Fruit fly (Drosophila melanogaster) whole organism, prepupa: ENCODE measurements around the gene CG44532.

Experiments used
- CG10669 ChIP-seq: fragments of 200-800 bp; sonication (Bioruptor generic); optimal IDR thresholded peaks from 3 replicates; lab custom pipeline; 2018; ENCODE audit warnings: missing biosample characterization, mild to moderate bottlenecking, missing genetic modification characterization, moderate library complexity
- CG11294 ChIP-seq: fragments of 200-800 bp; sonication (Bioruptor generic); IDR thresholded peaks from 2 replicates; pipeline ENCODE4 v1.3.6; 2022; ENCODE audit warnings: missing biosample characterization, missing genetic modification characterization
- CG1621 ChIP-seq: fragments of 200-800 bp; sonication (Bioruptor generic); optimal IDR thresholded peaks from 3 replicates; lab custom pipeline; 2018; ENCODE audit warnings: missing biosample characterization, mild to moderate bottlenecking, missing genetic modification characterization
- CG16779 ChIP-seq: fragments of 200-800 bp; sonication (Bioruptor generic); optimal IDR thresholded peaks from 3 replicates; lab custom pipeline; 2017; ENCODE audit warnings: missing biosample characterization, mild to moderate bottlenecking, missing genetic modification characterization
- CG3032 ChIP-seq: fragments of 200-800 bp; optimal IDR thresholded peaks from 2 replicates; lab custom pipeline; 2019; ENCODE audit warnings: missing biosample characterization, mild to moderate bottlenecking, missing genetic modification characterization, moderate library complexity
- CG32006 ChIP-seq: fragments of 200-800 bp; sonication (Bioruptor generic); optimal IDR thresholded peaks from 3 replicates; lab custom pipeline; 2017; ENCODE audit warnings: missing biosample characterization, mild to moderate bottlenecking, missing genetic modification characterization
- CG34406 ChIP-seq: fragments of 200-800 bp; sonication (Bioruptor generic); optimal IDR thresholded peaks from 3 replicates; lab custom pipeline; 2016; ENCODE audit warnings: missing biosample characterization, missing genetic modification characterization
- CG3919 ChIP-seq: fragments of 200-800 bp; sonication (Bioruptor generic); optimal IDR thresholded peaks from 3 replicates; lab custom pipeline; 2016; ENCODE audit warnings: missing biosample characterization, missing genetic modification characterization
- CG6163 ChIP-seq: fragments of 200-800 bp; sonication (Bioruptor generic); IDR thresholded peaks from 3 replicates; pipeline ENCODE4 v1.3.6; 2022; ENCODE audit warnings: missing biosample characterization, missing genetic modification characterization
- CG6276 ChIP-seq: fragments of 200-800 bp; sonication (Bioruptor generic); optimal IDR thresholded peaks from 2 replicates; lab custom pipeline; 2017; ENCODE audit warnings: missing biosample characterization, mild to moderate bottlenecking, missing genetic modification characterization
- CG6792 ChIP-seq: fragments of 200-800 bp; sonication (Bioruptor generic); optimal IDR thresholded peaks from 3 replicates; lab custom pipeline; 2016; ENCODE audit warnings: missing biosample characterization, missing genetic modification characterization
- CG6808 ChIP-seq: fragments of 200-800 bp; sonication (Bioruptor generic); optimal IDR thresholded peaks from 3 replicates; lab custom pipeline; 2017; ENCODE audit warnings: missing biosample characterization, missing genetic modification characterization, mild to moderate bottlenecking, moderate library complexity, missing genetic modification reagents
- CG6854 ChIP-seq: fragments of 200-800 bp; sonication (Bioruptor generic); optimal IDR thresholded peaks from 2 replicates; lab custom pipeline; 2017; ENCODE audit warnings: missing biosample characterization, mild to moderate bottlenecking, missing genetic modification characterization
- CG7368 ChIP-seq: fragments of 200-800 bp; sonication (Bioruptor generic); optimal IDR thresholded peaks from 3 replicates; lab custom pipeline; 2016; ENCODE audit warnings: missing biosample characterization, missing genetic modification characterization
- CG8119 ChIP-seq: fragments of 200-800 bp; sonication (Bioruptor generic); IDR thresholded peaks from 3 replicates; pipeline ENCODE4 v1.3.6; 2022; ENCODE audit warnings: missing biosample characterization, missing genetic modification characterization
- CG9139 ChIP-seq: fragments of 200-800 bp; sonication (Bioruptor generic); optimal IDR thresholded peaks from 3 replicates; lab custom pipeline; 2017; ENCODE audit warnings: missing biosample characterization, mild to moderate bottlenecking, missing genetic modification characterization
- Eip75B ChIP-seq: fragments of 200-800 bp; sonication (Bioruptor generic); optimal IDR thresholded peaks from 3 replicates; lab custom pipeline; 2016; ENCODE audit warnings: missing biosample characterization, missing genetic modification characterization
- Eip78C ChIP-seq: fragments of 200-800 bp; sonication (Bioruptor generic); peaks from one replicate; lab custom pipeline; 2016; ENCODE audit warnings: missing biosample characterization, missing genetic modification characterization
- Eip93F ChIP-seq: fragments of 200-800 bp; sonication (Bioruptor generic); optimal IDR thresholded peaks from 2 replicates; lab custom pipeline; 2016; ENCODE audit warnings: missing biosample characterization, mild to moderate bottlenecking, missing genetic modification characterization
- Ets21C ChIP-seq: fragments of 200-800 bp; sonication (Bioruptor generic); optimal IDR thresholded peaks from 3 replicates; lab custom pipeline; 2016; ENCODE audit warnings: missing biosample characterization, missing genetic modification characterization
- Ets96B ChIP-seq: fragments of 200-800 bp; optimal IDR thresholded peaks from 2 replicates; lab custom pipeline; 2019; ENCODE audit warnings: missing biosample characterization, mild to moderate bottlenecking, missing genetic modification characterization, moderate library complexity
- Hr39 ChIP-seq: fragments of 200-800 bp; sonication (Bioruptor generic); optimal IDR thresholded peaks from 2 replicates; lab custom pipeline; 2016; ENCODE audit warnings: missing biosample characterization, missing genetic modification characterization
- Hr4 ChIP-seq: fragments of 200-800 bp; sonication (Bioruptor generic); optimal IDR thresholded peaks from 3 replicates; lab custom pipeline; 2016; ENCODE audit warnings: missing biosample characterization, missing genetic modification characterization
- Smox ChIP-seq: fragments of 200-800 bp; sonication (Bioruptor generic); optimal IDR thresholded peaks from 3 replicates; lab custom pipeline; 2016; ENCODE audit warnings: missing biosample characterization, missing genetic modification characterization
- Sox102F ChIP-seq: fragments of 200-800 bp; sonication (Bioruptor generic); optimal IDR thresholded peaks from 2 replicates; lab custom pipeline; 2016; ENCODE audit warnings: missing biosample characterization, mild to moderate bottlenecking, missing genetic modification characterization
- Sox14 ChIP-seq: fragments of 200-800 bp; sonication (Bioruptor generic); optimal IDR thresholded peaks from 3 replicates; lab custom pipeline; 2016; ENCODE audit warnings: missing biosample characterization, missing genetic modification characterization
- achi ChIP-seq: fragments of 200-800 bp; sonication (Bioruptor generic); optimal IDR thresholded peaks from 3 replicates; lab custom pipeline; 2016; ENCODE audit warnings: missing biosample characterization, missing genetic modification characterization
- cyc ChIP-seq: fragments of 200-800 bp; sonication (Bioruptor generic); optimal IDR thresholded peaks from 3 replicates; lab custom pipeline; 2016; ENCODE audit warnings: missing biosample characterization, missing genetic modification characterization
- dac ChIP-seq: fragments of 200-800 bp; sonication (Bioruptor generic); optimal IDR thresholded peaks from 2 replicates; lab custom pipeline; 2017; ENCODE audit warnings: missing biosample characterization, mild to moderate bottlenecking, missing genetic modification characterization
- dsx ChIP-seq: fragments of 200-800 bp; optimal IDR thresholded peaks from 3 replicates; lab custom pipeline; 2019; ENCODE audit warnings: missing biosample characterization, mild to moderate bottlenecking, missing genetic modification characterization, moderate library complexity; ENCODE audit not compliant: poor library complexity, severe bottlenecking
- eg ChIP-seq: fragments of 200-800 bp; sonication (Bioruptor generic); IDR thresholded peaks from 3 replicates; pipeline ENCODE4 v1.3.6; 2022; ENCODE audit warnings: missing biosample characterization, missing genetic modification characterization
- esn ChIP-seq: fragments of 200-800 bp; sonication (Bioruptor generic); optimal IDR thresholded peaks from 2 replicates; lab custom pipeline; 2016; ENCODE audit warnings: missing biosample characterization, mild to moderate bottlenecking, missing genetic modification characterization, moderate library complexity
- fd59A ChIP-seq: fragments of 200-800 bp; sonication (Bioruptor generic); optimal IDR thresholded peaks from 2 replicates; lab custom pipeline; 2017; ENCODE audit warnings: missing biosample characterization, mild to moderate bottlenecking, missing genetic modification characterization, missing genetic modification reagents
- fkh ChIP-seq: fragments of 200-800 bp; sonication (Bioruptor generic); optimal IDR thresholded peaks from 3 replicates; lab custom pipeline; 2017; ENCODE audit warnings: missing biosample characterization, mild to moderate bottlenecking, missing genetic modification characterization, moderate library complexity
- lz ChIP-seq: fragments of 200-800 bp; sonication (Bioruptor generic); optimal IDR thresholded peaks from 3 replicates; lab custom pipeline; 2016; ENCODE audit warnings: missing biosample characterization, missing genetic modification characterization
- net ChIP-seq: fragments of 200-800 bp; sonication (Bioruptor generic); optimal IDR thresholded peaks from 3 replicates; lab custom pipeline; 2016; ENCODE audit warnings: missing biosample characterization, missing genetic modification characterization
- pdm3 ChIP-seq: fragments of 200-800 bp; sonication (Bioruptor generic); optimal IDR thresholded peaks from 3 replicates; lab custom pipeline; 2016; ENCODE audit warnings: missing biosample characterization, missing genetic modification characterization
- ss ChIP-seq, 2 experiments: fragments of 200-800 bp; sonication (Bioruptor generic); optimal IDR thresholded peaks; 2 replicates in 1 of 2; 3 replicates in 1 of 2; lab custom pipeline; 2017 to 2018; ENCODE audit warnings: mild to moderate bottlenecking in 2 of 2, missing biosample characterization in 2 of 2, missing genetic modification characterization in 2 of 2, moderate library complexity in 1 of 2
- svp ChIP-seq: fragments of 200-800 bp; sonication (Bioruptor generic); peaks from one replicate; lab custom pipeline; 2016; ENCODE audit warnings: missing biosample characterization, missing genetic modification characterization
- topi ChIP-seq: fragments of 200-800 bp; sonication (Bioruptor generic); optimal IDR thresholded peaks from 3 replicates; lab custom pipeline; 2016; ENCODE audit warnings: missing biosample characterization, missing genetic modification characterization
- vri ChIP-seq: fragments of 200-800 bp; sonication (Bioruptor generic); optimal IDR thresholded peaks from 3 replicates; lab custom pipeline; 2016; ENCODE audit warnings: missing biosample characterization, mild to moderate bottlenecking, missing genetic modification characterization

The CG44532 gene

DNA sequence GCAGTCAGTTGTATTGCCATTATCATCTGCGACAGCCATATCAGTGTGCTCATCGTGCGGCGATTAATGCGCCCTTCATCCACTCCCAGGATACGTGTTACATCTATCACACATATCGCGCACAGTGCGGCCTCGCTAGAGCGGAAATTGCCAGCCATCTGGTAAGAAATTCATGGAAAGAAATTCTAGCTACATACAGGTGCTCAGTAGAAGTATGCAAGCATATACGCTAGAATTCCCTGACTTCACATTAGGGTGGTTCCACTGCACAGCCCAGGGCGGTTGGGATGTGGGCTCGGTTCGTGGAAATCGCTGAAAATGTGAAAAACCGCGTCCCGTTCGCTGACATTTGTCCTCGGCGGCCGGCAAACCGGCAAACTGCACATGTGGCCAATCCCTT, 20.7 kb upstream of the CG44532 start (continued):
- peak; percentile 85 for TF ChIP-seq CG6808 (GFP tag; lab: Kevin White, UChicago)
- peak; percentile 77 for TF ChIP-seq CG3032 (tag; lab: Kevin White, UChicago)
- no peak for TF ChIP-seq fkh (GFP tag; lab: Kevin White, UChicago)
- peak; percentile 82 for TF ChIP-seq CG3919 (GFP tag; lab: Kevin White, UChicago)
- no peak for TF ChIP-seq CG6276 (GFP tag; lab: Kevin White, UChicago)
- TF ChIP-seq Sox102F (GFP tag; lab: Kevin White, UChicago) = peak; percentile 59
- TF ChIP-seq CG16779 (tag; lab: Kevin White, UChicago) = no peak
- TF ChIP-seq Eip75B (GFP tag; lab: Kevin White, UChicago) = peak; percentile 75
- TF ChIP-seq CG34406 = peak; percentile 50
- peak; percentile 73 for TF ChIP-seq Hr39 (GFP tag; lab: Kevin White, UChicago)
- peak; percentile 80 for TF ChIP-seq CG7368 (GFP tag; lab: Kevin White, UChicago)
- peak; percentile 73 for TF ChIP-seq cyc (GFP tag; lab: Kevin White, UChicago)
- peak; percentile 56 for TF ChIP-seq Ets21C (GFP tag; lab: Kevin White, UChicago)
- TF ChIP-seq dsx (GFP tag; lab: Kevin White, UChicago) = peak; percentile 75

DNA sequence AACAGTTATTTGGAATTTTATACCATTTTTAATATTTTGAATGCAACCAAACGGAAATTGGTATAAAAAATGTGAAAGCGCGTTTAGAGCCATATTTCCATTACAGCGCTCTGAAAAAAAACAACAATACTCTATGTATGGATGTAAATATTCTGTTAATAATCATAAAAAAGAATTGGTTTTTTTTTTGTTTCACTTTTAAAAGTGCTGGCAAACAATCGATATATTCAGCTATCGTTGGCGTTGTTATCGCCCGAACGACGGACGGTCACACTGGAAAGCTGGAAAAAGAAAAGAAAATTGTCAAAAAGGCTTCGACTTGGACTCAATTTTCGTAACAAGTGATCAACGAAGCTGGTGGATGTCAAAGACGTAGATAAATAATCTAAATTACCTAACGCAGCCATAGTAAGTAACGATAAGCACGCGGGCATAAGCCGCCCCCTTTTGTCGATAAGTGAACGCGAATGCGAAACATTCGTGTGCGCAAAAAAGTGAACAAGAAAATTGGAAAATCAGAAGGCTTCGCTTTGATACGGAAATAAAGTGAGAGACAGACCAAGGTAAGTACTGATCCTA, 19.6 kb upstream of the CG44532 start, which contains the start of gene CG7065:
CG7065 (plus strand) TSS at position 270 of the 579 bp plus-strand sequence.
- TF ChIP-seq topi (GFP tag; lab: Kevin White, UChicago) (peak; percentile 2), Eip78C (peak; percentile 27), Sox14 (GFP tag; lab: Kevin White, UChicago) (peak; percentile 8), CG10669 (GFP tag; lab: Kevin White, UChicago) (no peak)

DNA sequence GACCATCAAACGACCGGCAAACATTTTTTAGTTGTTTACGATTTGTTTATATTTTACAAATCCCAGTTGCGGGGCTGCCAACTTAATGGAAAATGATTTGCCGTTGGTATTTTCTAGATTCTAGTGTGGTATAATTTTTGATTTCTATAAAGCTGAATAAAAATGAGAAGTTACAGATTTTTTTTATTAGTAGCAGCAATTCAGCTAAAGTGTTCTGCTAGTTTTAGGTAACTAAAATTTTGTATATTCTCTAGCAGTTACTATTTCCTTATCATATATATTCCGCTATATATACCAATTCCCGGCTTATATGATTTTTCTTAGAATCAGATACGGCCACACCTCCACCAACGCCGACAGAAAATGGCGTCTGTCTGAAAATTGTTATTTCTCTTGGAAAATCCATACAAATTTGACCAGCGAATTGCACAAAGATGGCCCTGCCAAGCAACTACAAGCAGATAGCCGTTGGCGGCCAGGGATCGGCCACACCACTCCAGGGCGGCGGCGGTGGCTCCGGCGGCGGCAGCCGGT, 12.8 kb upstream of the CG44532 start, which contains the start of the genes fh and Bap111:
fh (minus strand) TSS at position 83 of the 534 bp plus-strand sequence.
Bap111 (plus strand) TSS at position 321 of the 534 bp plus-strand sequence.
- TF ChIP-seq esn (GFP tag; lab: Kevin White, UChicago) = peak; percentile 14
- no peak for TF ChIP-seq CG32006 (GFP tag; lab: Kevin White, UChicago)
- peak; percentile 6 for TF ChIP-seq lz (GFP tag; lab: Kevin White, UChicago)
- TF ChIP-seq fkh (GFP tag; lab: Kevin White, UChicago) = no peak
- peak; percentile 64 for TF ChIP-seq Eip78C
- peak; percentile 4 for TF ChIP-seq topi (GFP tag; lab: Kevin White, UChicago)
- TF ChIP-seq eg = no peak

DNA sequence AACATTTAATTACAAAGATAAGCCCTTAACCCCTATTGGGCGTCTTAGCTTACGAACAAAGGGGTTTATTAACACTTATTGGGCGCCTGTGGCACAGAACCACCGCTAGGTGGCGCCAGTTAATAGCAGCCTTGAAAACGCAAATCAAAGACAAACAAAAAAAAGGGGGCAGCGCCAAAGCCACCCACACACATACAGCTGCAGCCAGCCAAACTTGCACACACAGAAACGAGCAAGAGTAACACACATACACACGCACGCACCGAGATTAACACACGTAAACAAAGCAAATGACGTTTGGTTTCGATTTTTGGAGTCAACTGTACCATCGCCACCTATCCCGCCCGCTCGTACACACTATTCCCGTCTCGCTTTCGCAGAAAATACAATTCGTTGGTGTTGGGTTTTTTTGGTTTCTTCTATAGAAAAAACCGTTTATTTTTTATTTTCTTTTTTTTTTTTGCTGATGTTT, 9.7 kb upstream of the CG44532 start:
- TF ChIP-seq CG6163 (GFP tag; lab: Robert Waterston, UW) (peak; percentile 64; the same call in 1 of the 3 replicates), CG6854 (GFP tag; lab: Kevin White, UChicago) (peak; percentile 22), CG32006 (GFP tag; lab: Kevin White, UChicago) (peak; percentile 42), CG3032 (tag; lab: Kevin White, UChicago) (no peak), CG1621 (tag; lab: Kevin White, UChicago) (peak; percentile 47), CG8119 (peak; percentile 63), Ets96B (tag; lab: Kevin White, UChicago) (no peak), Ets21C (GFP tag; lab: Kevin White, UChicago) (no peak), pdm3 (GFP tag; lab: Kevin White, UChicago) (no peak), Smox (GFP tag; lab: Kevin White, UChicago) (peak; percentile 28), dac (GFP tag; lab: Kevin White, UChicago) (peak; percentile 44), CG34406 (no peak), Hr4 (GFP tag; lab: Kevin White, UChicago) (no peak), ss (GFP tag; optimal IDR thresholded peaks at IDR 0.05; lab: Kevin White, UChicago) (peak; percentile 59 to 73), CG3919 (GFP tag; lab: Kevin White, UChicago) (peak; percentile 33), Eip75B (GFP tag; lab: Kevin White, UChicago) (peak; percentile 21), svp (GFP tag; lab: Kevin White, UChicago) (no peak), vri (GFP tag; lab: Kevin White, UChicago) (peak; percentile 83), CG6808 (GFP tag; lab: Kevin White, UChicago) (no peak), topi (GFP tag; lab: Kevin White, UChicago) (peak; percentile 24), Eip93F (no peak), cyc (GFP tag; lab: Kevin White, UChicago) (peak; percentile 37), CG9139 (GFP tag; lab: Kevin White, UChicago) (no peak), achi (GFP tag; lab: Kevin White, UChicago) (peak; percentile 28), Sox14 (GFP tag; lab: Kevin White, UChicago) (peak; percentile 61), net (GFP tag; lab: Kevin White, UChicago) (peak; percentile 29), Eip78C (peak; percentile 80), CG11294 (no peak), fd59A (GFP tag; lab: Kevin White, UChicago) (no peak), CG6792 (peak; percentile 2), eg (peak; percentile 72; the same call in 2 of the 3 replicates)
